Fruit fly (Drosophila melanogaster): ENCODE results near the gene anox.

The anox gene

DNA sequence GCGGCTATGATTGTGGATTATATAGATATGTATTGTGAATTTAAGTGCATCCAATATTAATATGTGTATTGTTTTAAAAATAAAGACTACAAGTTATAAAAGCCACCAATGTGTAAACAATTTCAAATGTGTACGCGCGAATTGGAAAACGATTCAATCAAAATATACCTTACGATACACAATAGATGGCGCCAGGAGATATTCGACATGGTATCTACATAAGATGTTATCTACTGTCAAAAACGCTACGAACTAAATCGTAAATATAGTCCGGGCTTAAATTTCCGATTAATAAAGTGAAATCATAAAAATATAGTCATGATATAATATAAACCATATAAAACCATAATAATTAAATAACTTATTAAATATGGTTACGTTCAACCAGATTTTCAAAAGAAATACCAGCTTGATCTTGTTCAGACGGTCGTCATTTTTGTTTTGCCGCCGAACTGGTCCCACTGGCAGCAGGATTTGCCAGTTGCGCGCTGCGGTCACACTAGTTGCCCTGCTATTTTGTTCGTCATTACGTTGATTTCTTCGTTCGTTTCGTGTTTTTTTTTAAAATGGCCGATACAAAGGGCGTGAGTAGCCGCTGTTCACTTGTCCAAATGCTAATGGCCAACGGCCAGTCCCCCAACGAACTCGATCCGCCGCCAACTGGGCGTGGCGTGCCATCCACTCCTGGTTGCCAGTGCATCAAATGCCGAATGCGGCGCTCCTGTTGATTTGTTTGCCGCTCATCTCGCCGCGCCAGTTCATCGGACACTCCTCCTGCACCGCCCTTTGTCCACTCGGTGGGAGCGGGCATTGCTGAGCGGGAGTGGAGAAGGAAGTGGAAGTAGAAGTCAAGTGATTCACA lies 38.9 kb upstream of the anox start, which contains the start of gene Septin1:
Gene Septin1 (plus strand): TSS at position 477 of the 862 bp plus-strand sequence.
- TF ChIP-seq Eip78C (GFP tag) (peak; percentile 64), CG15336 (GFP tag; IDR thresholded peaks at IDR 0.05) (0 out of 2 replicates have a peak, but pooled peaks have one; percentile 16), dsx (GFP tag; optimal IDR thresholded peaks at IDR 0.05; ENCODE audit: poor library complexity, severe bottlenecking) (no peak), CG8319 (GFP tag; optimal IDR thresholded peaks at IDR 0.05) (no peak), svp (GFP tag) (peak; percentile 77), CG31627 (GFP tag; optimal IDR thresholded peaks at IDR 0.05) (no peak), CG6808 (GFP tag; optimal IDR thresholded peaks at IDR 0.05) (peak; percentile 4), fkh (GFP tag; optimal IDR thresholded peaks at IDR 0.05) (peak; percentile 72), salr (GFP tag; optimal IDR thresholded peaks at IDR 0.05) (no peak), Eip75B (GFP tag; optimal IDR thresholded peaks at IDR 0.05) (no peak), esn (GFP tag; optimal IDR thresholded peaks at IDR 0.05) (no peak), CG3032 (tag; optimal IDR thresholded peaks at IDR 0.05) (no peak), Sox14 (GFP tag; optimal IDR thresholded peaks at IDR 0.05) (peak; percentile 87), CG6854 (GFP tag; optimal IDR thresholded peaks at IDR 0.05) (peak; percentile 49), spab (GFP tag; optimal IDR thresholded peaks at IDR 0.05) (no peak)

dm6 chrX:21353541-21353940 lies 34.4 kb upstream of the anox start:
- TF ChIP-seq vri (GFP tag; optimal IDR thresholded peaks at IDR 0.05) (peak; percentile 31), Hr39 (GFP tag; optimal IDR thresholded peaks at IDR 0.05) (no peak), CG7368 (GFP tag; optimal IDR thresholded peaks at IDR 0.05) (no peak)

DNA sequence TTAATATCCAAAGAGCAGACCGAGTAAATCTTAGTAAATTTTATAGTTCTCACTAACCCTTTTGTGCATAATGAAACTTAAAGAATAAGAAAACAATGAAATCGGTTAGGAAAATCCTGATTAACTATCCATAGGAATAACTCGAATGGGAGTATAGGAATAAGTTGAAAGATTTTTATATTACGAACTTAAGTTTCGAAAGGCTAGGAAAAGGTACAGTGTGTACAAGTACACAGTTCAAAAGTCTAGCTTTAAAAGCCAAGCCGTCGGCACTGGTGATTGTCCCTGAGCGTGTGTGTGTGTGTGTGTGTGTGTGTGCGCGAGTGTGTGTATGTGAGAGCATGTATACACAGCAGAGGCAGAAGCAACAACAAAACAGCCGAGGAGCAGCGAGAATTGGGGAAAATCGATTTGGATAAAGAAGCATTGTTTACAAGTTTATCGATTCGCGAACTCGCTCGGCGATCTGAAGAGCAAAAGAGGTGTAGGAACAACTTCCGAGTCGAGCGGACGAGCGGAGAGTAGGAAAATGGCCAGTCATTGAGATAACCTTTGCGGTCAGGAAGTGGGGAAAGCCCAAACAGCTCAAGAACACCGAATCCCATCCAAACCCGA lies 32.2 kb upstream of the anox start:
- TF ChIP-seq Gug (GFP tag; IDR thresholded peaks at IDR 0.05) (no peak), lz (GFP tag; optimal IDR thresholded peaks at IDR 0.05) (peak; percentile 19), svp (GFP tag) (peak; percentile 43), Eip78C (GFP tag) (peak; percentile 58)

dm6 chrX:21349800-21350309 lies 30.8 kb upstream of the anox start, which contains the start of the genes peng and sol:
Gene peng, minus strand, starts transcription at chrX:21349843.
Gene sol, plus strand, starts transcription at chrX:21350280.
- TF ChIP-seq CG15336 (GFP tag; IDR thresholded peaks at IDR 0.05) (peak; percentile 74), CG11294 (GFP tag; IDR thresholded peaks at IDR 0.05) (peak; percentile 23; the same call in 1 of the 2 replicates), CG6792 (GFP tag; optimal IDR thresholded peaks at IDR 0.05) (peak; percentile 70), CG3919 (GFP tag; optimal IDR thresholded peaks at IDR 0.05) (peak; percentile 72), OdsH (GFP tag; optimal IDR thresholded peaks at IDR 0.05) (no peak), CG6808 (GFP tag; optimal IDR thresholded peaks at IDR 0.05) (peak; percentile 53), Gug (GFP tag; IDR thresholded peaks at IDR 0.05) (peak; percentile 53; the same call in 1 of the 2 replicates), acj6 (GFP tag; optimal IDR thresholded peaks at IDR 0.05) (peak; percentile 71), CG31627 (GFP tag; optimal IDR thresholded peaks at IDR 0.05) (peak; percentile 83), Eip78C (GFP tag) (peak; percentile 93), CG1621 (tag; optimal IDR thresholded peaks at IDR 0.05) (peak; percentile 28), topi (GFP tag; optimal IDR thresholded peaks at IDR 0.05) (peak; percentile 79), Sox102F (GFP tag; optimal IDR thresholded peaks at IDR 0.05) (peak; percentile 72), Ets96B (tag; optimal IDR thresholded peaks at IDR 0.05) (peak; percentile 60), Hr4 (GFP tag; optimal IDR thresholded peaks at IDR 0.05) (no peak), CG9139 (GFP tag; optimal IDR thresholded peaks at IDR 0.05) (no peak), Eip75B (GFP tag; optimal IDR thresholded peaks at IDR 0.05) (peak; percentile 77), Eip93F (GFP tag; optimal IDR thresholded peaks at IDR 0.05) (no peak), CG10669 (GFP tag; optimal IDR thresholded peaks at IDR 0.05) (peak; percentile 65), CG11902 (GFP tag; optimal IDR thresholded peaks at IDR 0.05) (peak; percentile 49), CG10631 (GFP tag; optimal IDR thresholded peaks at IDR 0.05) (peak; percentile 75), svp (GFP tag) (peak; percentile 91), pdm3 (GFP tag; optimal IDR thresholded peaks at IDR 0.05) (peak; percentile 86), Sox14 (GFP tag; optimal IDR thresholded peaks at IDR 0.05) (peak; percentile 75), salr (GFP tag; optimal IDR thresholded peaks at IDR 0.05) (no peak), CG7368 (GFP tag; optimal IDR thresholded peaks at IDR 0.05) (peak; percentile 19), CG8319 (GFP tag; optimal IDR thresholded peaks at IDR 0.05) (peak; percentile 51), fkh (GFP tag; optimal IDR thresholded peaks at IDR 0.05) (no peak), Hr39 (GFP tag; optimal IDR thresholded peaks at IDR 0.05) (peak; percentile 87), CG16779 (tag; optimal IDR thresholded peaks at IDR 0.05) (no peak), CG6276 (GFP tag; optimal IDR thresholded peaks at IDR 0.05) (no peak), CG32006 (GFP tag; optimal IDR thresholded peaks at IDR 0.05) (peak; percentile 78), Hr38 (GFP tag; optimal IDR thresholded peaks at IDR 0.05) (no peak), Smox (GFP tag; optimal IDR thresholded peaks at IDR 0.05) (peak; percentile 78)

Data from whole organism, prepupa.